Worm (Caenorhabditis elegans) whole organism, midembryonic: ENCODE data around the gene aly-1.

Experiments used
- T22C8.4 ChIP-seq: fragments of 200-800 bp; sonication (Bioruptor generic); IDR thresholded peaks from 2 replicates; pipeline ENCODE4 v1.3.6; 2022; ENCODE audit warnings: missing genetic modification characterization, missing compliant biosample characterization
- cog-1 ChIP-seq: sonication (generic microtip); optimal IDR thresholded peaks from 2 replicates; lab custom pipeline; 2016; ENCODE audit warnings: missing genetic modification characterization, missing compliant biosample characterization
- flt-1 ChIP-seq: fragments of 200-800 bp; sonication (Bioruptor generic); IDR thresholded peaks from 2 replicates; pipeline ENCODE4 v1.3.6; 2022; ENCODE audit warnings: missing genetic modification characterization, missing compliant biosample characterization
- med-1 ChIP-seq: sonication (generic microtip); optimal IDR thresholded peaks from 2 replicates; lab custom pipeline; 2017; ENCODE audit warnings: missing genetic modification characterization, mild to moderate bottlenecking, missing compliant biosample characterization, antibody characterized with exemption, missing genetic modification reagents; ENCODE audit not compliant: insufficient read depth
- ref-1 ChIP-seq: fragments of 200-800 bp; sonication (Bioruptor generic); conservative IDR thresholded peaks from 2 replicates; pipeline ENCODE4 v1.3.6; 2022; ENCODE audit warnings: missing genetic modification reagents, missing genetic modification characterization, missing compliant biosample characterization
- tab-1 ChIP-seq: fragments of 200-800 bp; sonication (Bioruptor generic); IDR thresholded peaks from 2 replicates; pipeline ENCODE4 v1.3.6; 2022; ENCODE audit warnings: missing genetic modification characterization, missing compliant biosample characterization
- ztf-23 ChIP-seq: fragments of 200-800 bp; sonication (Bioruptor generic); IDR thresholded peaks from 2 replicates; pipeline ENCODE4 v1.3.6; 2022; ENCODE audit warnings: missing genetic modification reagents, missing genetic modification characterization, missing compliant biosample characterization
- ztf-29 ChIP-seq: fragments of 200-800 bp; sonication (Bioruptor generic); IDR thresholded peaks from 2 replicates; pipeline ENCODE4 v1.3.6; 2022; ENCODE audit warnings: missing genetic modification reagents, missing genetic modification characterization, missing compliant biosample characterization

- TF ChIP-seq cog-1 (tag; lab: Kevin White, UChicago) (no peak), T22C8.4 (GFP tag; lab: Robert Waterston, UW) (no peak), ref-1 (GFP tag; lab: Robert Waterston, UW) (no peak), flt-1 (GFP tag; lab: Robert Waterston, UW) (no peak), ztf-23 (GFP tag; lab: Robert Waterston, UW) (no peak), ztf-29 (no peak), tab-1 (no peak), med-1 (GFP tag; lab: Kevin White, UChicago) (no peak)
Measured at ce11 chrIV:9154263-9154662, 45.5 kb downstream of the aly-1 start, which contains the start of gene F23B2.10.
